Worm (Caenorhabditis elegans): ENCODE measurements around the gene mpst-1.

mpst-1 gene

ce11 chrV:11859082-11859858 is 32.4 kb upstream of the mpst-1 start:
- TF ChIP-seq nhr-80 (tag; optimal IDR thresholded peaks at IDR 0.05) (peak; percentile 93), cebp-1 (GFP tag; IDR thresholded peaks at IDR 0.05) (no peak), cebp-1 (tag; optimal IDR thresholded peaks at IDR 0.05) (peak; percentile 45), K11D2.4 (GFP tag; IDR thresholded peaks at IDR 0.05) (peak; percentile 56; the same call in 1 of the 2 replicates), ztf-26 (tag; optimal IDR thresholded peaks at IDR 0.05) (peak; percentile 65), F52B5.7 (tag; optimal IDR thresholded peaks at IDR 0.05) (no peak), B0019.2 (GFP tag; conservative IDR thresholded peaks at IDR 0.05) (no peak), die-1 (tag; optimal IDR thresholded peaks at IDR 0.05) (peak; percentile 33), gei-17 (GFP tag; optimal IDR thresholded peaks at IDR 0.05) (no peak), ets-4 (GFP tag; optimal IDR thresholded peaks at IDR 0.05) (peak; percentile 5), lin-40 (tag; optimal IDR thresholded peaks at IDR 0.05) (peak; percentile 47), madf-3 (GFP tag; IDR thresholded peaks at IDR 0.05) (no peak), chd-7 (tag; optimal IDR thresholded peaks at IDR 0.05) (peak; percentile 7), somi-1 (GFP tag; optimal IDR thresholded peaks at IDR 0.05) (peak; percentile 52)

DNA sequence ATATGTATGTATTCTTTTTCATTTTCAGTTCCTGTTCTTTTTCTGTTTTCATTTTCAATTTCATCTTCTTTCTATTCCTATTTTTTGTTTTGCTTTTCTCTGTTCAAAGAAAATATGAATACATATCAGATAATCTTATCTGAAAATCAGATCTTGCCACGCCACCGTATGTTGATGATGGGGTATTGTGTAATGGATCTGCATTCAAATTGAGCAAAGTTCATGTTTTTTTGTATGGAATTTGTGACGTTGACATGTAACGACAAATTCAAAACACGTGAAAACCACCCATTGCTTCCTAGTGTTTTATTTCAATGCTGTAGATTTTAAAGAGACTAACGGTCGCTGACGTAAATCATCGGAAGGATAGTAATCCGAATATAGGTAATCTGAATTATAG is 31.4 kb upstream of the mpst-1 start:
- no peak for TF ChIP-seq Y56A3A.18 (GFP tag; IDR thresholded peaks at IDR 0.05)
- no peak for TF ChIP-seq aptf-2 (GFP tag; conservative IDR thresholded peaks at IDR 0.05)
- no peak for TF ChIP-seq rcor-1 (GFP tag; IDR thresholded peaks at IDR 0.05)
- no peak for TF ChIP-seq Y53F4B.3 (GFP tag; IDR thresholded peaks at IDR 0.05)
- TF ChIP-seq pha-4 (tag; optimal IDR thresholded peaks at IDR 0.05) = no peak
- TF ChIP-seq athp-1 (tag; optimal IDR thresholded peaks at IDR 0.05) = no peak
- no peak for TF ChIP-seq sdz-38 (tag; optimal IDR thresholded peaks at IDR 0.05)
- no peak for TF ChIP-seq tbp1 (GFP tag; optimal IDR thresholded peaks at IDR 0.05)
- TF ChIP-seq F55B11.4 (tag; optimal IDR thresholded peaks at IDR 0.05; ENCODE audit: borderline replicate concordance, insufficient read depth) = no peak
- TF ChIP-seq sptf-2 (GFP tag; optimal IDR thresholded peaks at IDR 0.05) = no peak
- TF ChIP-seq F33H1.4 (GFP tag; IDR thresholded peaks at IDR 0.05) = no peak

DNA sequence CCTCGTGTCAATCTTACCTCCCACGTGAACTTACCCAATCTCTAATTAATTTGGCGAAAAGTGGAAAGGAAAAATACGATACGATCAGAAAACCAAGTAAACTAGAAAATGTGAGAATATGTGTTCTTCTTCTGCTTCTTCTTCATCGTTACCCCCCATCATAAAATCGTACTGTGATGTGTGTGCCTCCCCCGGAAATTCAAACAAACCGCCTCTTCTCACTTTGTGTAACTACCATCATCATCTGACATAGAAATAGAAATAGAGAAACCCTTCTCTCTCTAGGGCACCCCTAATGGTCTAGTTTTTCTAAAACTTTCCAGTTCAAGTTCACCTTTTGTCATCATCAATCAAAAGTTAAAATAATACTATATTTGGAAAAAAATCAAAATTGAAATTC is 30.9 kb upstream of the mpst-1 start:
- TF ChIP-seq attf-3 (GFP tag; conservative IDR thresholded peaks at IDR 0.05) = no peak
- TF ChIP-seq T26A5.8 (tag; optimal IDR thresholded peaks at IDR 0.05) = no peak
- no peak for TF ChIP-seq T07F8.4 (tag; optimal IDR thresholded peaks at IDR 0.05)
- TF ChIP-seq Y56A3A.18 (GFP tag; IDR thresholded peaks at IDR 0.05) = no peak
- peak; percentile 17 for TF ChIP-seq lin-40 (tag; optimal IDR thresholded peaks at IDR 0.05)
- no peak for TF ChIP-seq ztf-22 (GFP tag; optimal IDR thresholded peaks at IDR 0.05)

DNA sequence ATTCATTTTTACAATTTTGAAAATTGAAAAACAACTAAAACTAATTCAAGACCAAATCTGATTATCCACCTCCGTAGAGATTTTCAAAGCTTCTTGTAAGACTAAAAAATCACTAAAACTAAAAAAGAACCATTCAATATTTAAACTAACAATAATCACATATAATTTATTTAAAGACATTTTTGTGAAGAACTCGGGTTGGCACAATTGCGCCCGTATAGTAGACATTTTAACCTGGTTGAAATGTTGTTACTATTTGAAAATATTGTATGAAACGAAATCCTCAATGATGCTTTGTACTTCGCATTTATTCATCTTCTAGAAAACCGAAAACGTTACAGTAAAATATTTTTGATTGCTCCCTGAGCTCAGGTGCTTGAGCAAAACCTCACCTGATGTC is 29.2 kb upstream of the mpst-1 start:
- TF ChIP-seq pha-4 (tag; optimal IDR thresholded peaks at IDR 0.05) (no peak), repo-1 (tag; optimal IDR thresholded peaks at IDR 0.05) (no peak), sptf-2 (GFP tag; optimal IDR thresholded peaks at IDR 0.05) (no peak), D2030.7 (GFP tag; IDR thresholded peaks at IDR 0.05) (no peak), hmg-20 (GFP tag; IDR thresholded peaks at IDR 0.05) (no peak), ztf-3 (GFP tag; optimal IDR thresholded peaks at IDR 0.05) (no peak), lin-54 (GFP tag; optimal IDR thresholded peaks at IDR 0.05) (no peak), dpl-1 (GFP tag; optimal IDR thresholded peaks at IDR 0.05) (no peak), madf-6 (GFP tag; IDR thresholded peaks at IDR 0.05) (no peak), F57A8.1 (GFP tag; optimal IDR thresholded peaks at IDR 0.05) (no peak), cebp-1 (GFP tag; IDR thresholded peaks at IDR 0.05) (no peak), cebp-1 (tag; optimal IDR thresholded peaks at IDR 0.05) (no peak), ceh-100 (GFP tag; IDR thresholded peaks at IDR 0.05) (no peak), dox-1 (GFP tag; IDR thresholded peaks at IDR 0.05) (no peak), T26A5.8 (tag; optimal IDR thresholded peaks at IDR 0.05) (no peak), athp-1 (tag; optimal IDR thresholded peaks at IDR 0.05) (no peak), ets-4 (GFP tag; optimal IDR thresholded peaks at IDR 0.05) (no peak)

Measured in whole organism, young adult.